Worm (Caenorhabditis elegans) whole organism, L1 larva: ENCODE data around the gene rpt-2.

Experiments
- C16A3.4 ChIP-seq: fragments of 150-350 bp; optimal IDR thresholded peaks from 2 replicates; lab custom pipeline; 2014; ENCODE audit warnings: missing biosample characterization, missing genetic modification characterization
- C34B4.2 ChIP-seq: sonication (generic microtip); optimal IDR thresholded peaks from 2 replicates; lab custom pipeline; 2017; ENCODE audit warnings: mild to moderate bottlenecking, missing genetic modification characterization, missing compliant biosample characterization
- Y116A8C.19 ChIP-seq: sonication (generic microtip); optimal IDR thresholded peaks from 2 replicates; lab custom pipeline; 2016; ENCODE audit warnings: missing compliant biosample characterization, missing genetic modification characterization, borderline replicate concordance
- aha-1 ChIP-seq: fragments of 150-350 bp; optimal IDR thresholded peaks from 2 replicates; lab custom pipeline; 2014; ENCODE audit warnings: missing biosample characterization, missing genetic modification characterization
- ceh-63 ChIP-seq: fragments of 200-800 bp; sonication (Bioruptor generic); optimal IDR thresholded peaks from 2 replicates; lab custom pipeline; 2018; ENCODE audit warnings: mild to moderate bottlenecking, missing genetic modification characterization, missing compliant biosample characterization
- ceh-90 ChIP-seq: sonication (generic microtip); optimal IDR thresholded peaks from 2 replicates; lab custom pipeline; 2016; ENCODE audit warnings: missing genetic modification characterization, missing compliant biosample characterization
- dpl-1 ChIP-seq, 3 experiments: fragments of 150-350 bp in 2 of 3; sonication (generic microtip) in 1 of 3; optimal IDR thresholded peaks; 2 replicates each; lab custom pipeline; 2014 to 2017; ENCODE audit warnings: missing biosample characterization in 3 of 3, missing genetic modification characterization in 3 of 3, missing genetic modification reagents in 3 of 3
- efl-1 ChIP-seq, 4 experiments: fragments of 150-350 bp; optimal IDR thresholded peaks in 3 of 4; peaks in 1 of 4; 1 replicate in 1 of 4; 2 replicates in 3 of 4; lab custom pipeline; 2014; ENCODE audit warnings: missing biosample characterization in 2 of 4, missing genetic modification characterization in 2 of 4, missing genetic modification reagents in 2 of 4
- egl-13 ChIP-seq: sonication (generic microtip); optimal IDR thresholded peaks from 2 replicates; lab custom pipeline; 2016; ENCODE audit warnings: missing genotype, missing genetic modification reagents, missing genetic modification characterization, missing compliant biosample characterization
- elt-2 ChIP-seq: sonication (generic microtip); optimal IDR thresholded peaks from 2 replicates; lab custom pipeline; 2016; ENCODE audit warnings: missing genetic modification characterization, mild to moderate bottlenecking, inconsistent platforms, missing compliant biosample characterization, missing genetic modification reagents
- elt-3 ChIP-seq, 6 experiments: fragments of 150-350 bp in 1 of 6; sonication (generic microtip); optimal IDR thresholded peaks; 2 replicates each; lab custom pipeline; 2017 to 2018; ENCODE audit warnings: missing biosample characterization in 6 of 6, missing genetic modification characterization in 6 of 6, inconsistent platforms in 1 of 6
- fkh-10 ChIP-seq: sonication (generic microtip); optimal IDR thresholded peaks from 2 replicates; lab custom pipeline; 2017; ENCODE audit warnings: missing biosample characterization, missing genetic modification reagents, missing genetic modification characterization
- fos-1 ChIP-seq: fragments of 150-350 bp; optimal IDR thresholded peaks from 2 replicates; lab custom pipeline; 2014; ENCODE audit warnings: missing biosample characterization, missing genetic modification characterization
- hlh-17 ChIP-seq: fragments of 200-800 bp; sonication (Bioruptor generic); optimal IDR thresholded peaks from 2 replicates; lab custom pipeline; 2018; ENCODE audit warnings: missing genetic modification characterization, mild to moderate bottlenecking, missing compliant biosample characterization, moderate library complexity, borderline replicate concordance
- irx-1 ChIP-seq: sonication (generic microtip); optimal IDR thresholded peaks from 2 replicates; lab custom pipeline; 2016; ENCODE audit warnings: missing genetic modification characterization, missing compliant biosample characterization
- jun-1 ChIP-seq: fragments of 150-350 bp; optimal IDR thresholded peaks from 2 replicates; lab custom pipeline; 2014; ENCODE audit warnings: missing biosample characterization, missing genetic modification reagents, missing genetic modification characterization
- lin-13 ChIP-seq: fragments of 150-350 bp; optimal IDR thresholded peaks from 2 replicates; lab custom pipeline; 2014; ENCODE audit warnings: missing biosample characterization, missing genetic modification reagents, missing genetic modification characterization
- lin-14 ChIP-seq: fragments of 200-800 bp; sonication (Bioruptor generic); optimal IDR thresholded peaks from 2 replicates; lab custom pipeline; 2018; ENCODE audit warnings: mild to moderate bottlenecking, missing genetic modification characterization, moderate library complexity, missing compliant biosample characterization
- mdl-1 ChIP-seq, 2 experiments: fragments of 150-350 bp; optimal IDR thresholded peaks; 2 replicates each; lab custom pipeline; 2014 to 2017; ENCODE audit warnings: missing biosample characterization in 2 of 2, missing genetic modification characterization in 2 of 2, inconsistent platforms in 1 of 2
- mep-1 ChIP-seq: fragments of 150-350 bp; optimal IDR thresholded peaks from 2 replicates; lab custom pipeline; 2014; ENCODE audit warnings: missing biosample characterization, missing genetic modification characterization
- nhr-12 ChIP-seq: sonication (generic microtip); optimal IDR thresholded peaks from 2 replicates; lab custom pipeline; 2017; ENCODE audit warnings: missing biosample characterization, missing genetic modification characterization
- nhr-19 ChIP-seq: fragments of 200-800 bp; sonication (Bioruptor generic); conservative IDR thresholded peaks from 2 replicates; pipeline ENCODE4 v1.3.6; 2022; ENCODE audit warnings: missing genetic modification characterization, missing compliant biosample characterization
- nhr-47 ChIP-seq: sonication (generic microtip); optimal IDR thresholded peaks from 2 replicates; lab custom pipeline; 2016; ENCODE audit warnings: mild to moderate bottlenecking, missing genetic modification characterization, moderate library complexity, missing compliant biosample characterization
- nhr-71 ChIP-seq: sonication (generic microtip); optimal IDR thresholded peaks from 2 replicates; lab custom pipeline; 2016; ENCODE audit warnings: mild to moderate bottlenecking, missing genetic modification characterization, moderate library complexity, missing compliant biosample characterization
- pqm-1 ChIP-seq: sonication (generic microtip); optimal IDR thresholded peaks from 3 replicates; lab custom pipeline; 2017; ENCODE audit warnings: missing biosample characterization, missing genetic modification characterization
- rnt-1 ChIP-seq: sonication (generic microtip); optimal IDR thresholded peaks from 2 replicates; lab custom pipeline; 2016; ENCODE audit warnings: mild to moderate bottlenecking, missing genetic modification characterization, moderate library complexity, missing compliant biosample characterization
- sox-4 ChIP-seq: sonication (generic microtip); optimal IDR thresholded peaks from 2 replicates; lab custom pipeline; 2016; ENCODE audit warnings: missing genetic modification characterization, missing compliant biosample characterization
- sptf-1 ChIP-seq: fragments of 150-350 bp; optimal IDR thresholded peaks from 2 replicates; lab custom pipeline; 2014; ENCODE audit warnings: missing biosample characterization, missing genetic modification characterization
- swsn-7 ChIP-seq: sonication (generic microtip); optimal IDR thresholded peaks from 2 replicates; lab custom pipeline; 2016; ENCODE audit warnings: missing genetic modification characterization, missing compliant biosample characterization
- unc-130 ChIP-seq: fragments of 150-350 bp; optimal IDR thresholded peaks from 2 replicates; lab custom pipeline; 2017; ENCODE audit warnings: missing biosample characterization, missing genetic modification characterization, inconsistent platforms
- unc-86 ChIP-seq: sonication (generic microtip); optimal IDR thresholded peaks from 2 replicates; lab custom pipeline; 2016; ENCODE audit warnings: missing genetic modification characterization, missing compliant biosample characterization
- zag-1 ChIP-seq: fragments of 150-350 bp; optimal IDR thresholded peaks from 2 replicates; lab custom pipeline; 2014; ENCODE audit warnings: missing biosample characterization, missing genetic modification characterization
- zip-4 ChIP-seq: fragments of 200-800 bp; sonication (Bioruptor generic); optimal IDR thresholded peaks from 2 replicates; lab custom pipeline; 2018; ENCODE audit warnings: mild to moderate bottlenecking, missing genetic modification characterization, moderate library complexity, missing compliant biosample characterization
- ztf-4 ChIP-seq: fragments of 150-350 bp; optimal IDR thresholded peaks from 2 replicates; lab custom pipeline; 2014; ENCODE audit warnings: missing biosample characterization, missing genetic modification characterization

The rpt-2 gene

ce11 chrV:5975724-5976123 lies 41.7 kb downstream of the rpt-2 start, which contains the start of gene acy-2:
Gene acy-2, plus strand, starts transcription at chrV:5976024.
- TF ChIP-seq Y116A8C.19 (tag; lab: Kevin White, UChicago), result no peak
- no peak for TF ChIP-seq rnt-1
- no peak for TF ChIP-seq ceh-63 (GFP tag; lab: Kevin White, UChicago)
- TF ChIP-seq pqm-1, result no peak
- no peak for TF ChIP-seq efl-1 (optimal IDR thresholded peaks at IDR 0.05; lab: Kevin White, UChicago)
- TF ChIP-seq efl-1 (GFP tag; optimal IDR thresholded peaks at IDR 0.05 in 1 of 2; lab: Kevin White, UChicago), result no peak
- TF ChIP-seq fos-1 (tag; lab: Kevin White, UChicago), result no peak
- no peak for TF ChIP-seq aha-1 (tag; lab: Kevin White, UChicago)
- TF ChIP-seq lin-14 (GFP tag; lab: Kevin White, UChicago), result no peak
- TF ChIP-seq ztf-4, result no peak
- no peak for TF ChIP-seq egl-13 (tag; lab: Kevin White, UChicago)
- TF ChIP-seq swsn-7 (tag; lab: Kevin White, UChicago), result no peak
- TF ChIP-seq C16A3.4 (tag; lab: Kevin White, UChicago), result no peak
- no peak for TF ChIP-seq jun-1 (tag; lab: Kevin White, UChicago)
- TF ChIP-seq fkh-10 (GFP tag; lab: Kevin White, UChicago), result no peak
- TF ChIP-seq sptf-1 (tag; lab: Kevin White, UChicago), result no peak
- TF ChIP-seq zag-1 (tag; lab: Kevin White, UChicago), result no peak
- TF ChIP-seq, all 84 proteins: peak for 0

ce11 chrV:5973713-5974112 lies 43.8 kb downstream of the rpt-2 start:
- TF ChIP-seq hlh-17 (GFP tag; lab: Kevin White, UChicago) (no peak), dpl-1 (GFP tag; optimal IDR thresholded peaks at IDR 0.05; lab: Kevin White, UChicago) (no peak), zip-4 (no peak), nhr-47 (no peak), sox-4 (tag; lab: Kevin White, UChicago) (no peak), elt-3 (tag; optimal IDR thresholded peaks at IDR 0.05; lab: Kevin White, UChicago) (no peak), nhr-19 (GFP tag; lab: Robert Waterston, UW) (no peak), irx-1 (tag; lab: Kevin White, UChicago) (no peak), unc-86 (tag; lab: Kevin White, UChicago) (no peak), mep-1 (no peak), unc-130 (tag; lab: Kevin White, UChicago) (no peak), C34B4.2 (tag; lab: Kevin White, UChicago) (no peak), mdl-1 (tag; optimal IDR thresholded peaks at IDR 0.05; lab: Kevin White, UChicago) (no peak), lin-14 (GFP tag; lab: Kevin White, UChicago) (no peak), nhr-12 (tag; lab: Kevin White, UChicago) (no peak), ceh-63 (GFP tag; lab: Kevin White, UChicago) (no peak)
- TF ChIP-seq, all 84 proteins: peak for 0

ce11 chrV:5972582-5972981 lies 44.9 kb downstream of the rpt-2 start:
- TF ChIP-seq unc-86 (tag; lab: Kevin White, UChicago), result no peak
- no peak for TF ChIP-seq sptf-1 (tag; lab: Kevin White, UChicago)
- TF ChIP-seq swsn-7 (tag; lab: Kevin White, UChicago), result no peak
- no peak for TF ChIP-seq nhr-47
- TF ChIP-seq nhr-71 (tag; lab: Kevin White, UChicago), result no peak
- TF ChIP-seq ceh-90 (tag; lab: Kevin White, UChicago), result no peak
- TF ChIP-seq elt-2, result no peak
- TF ChIP-seq lin-13 (GFP tag; lab: Kevin White, UChicago), result no peak
- TF ChIP-seq zag-1 (tag; lab: Kevin White, UChicago), result no peak
